Worm (Caenorhabditis elegans) whole organism, young adult: ENCODE measurements around the gene B0563.8.

Experiments
- C17E4.6 ChIP-seq: fragments of 200-800 bp; sonication (Bioruptor generic); IDR thresholded peaks from 2 replicates; pipeline ENCODE4 v1.3.6; 2022; ENCODE audit warnings: missing genetic modification reagents, missing genetic modification characterization, missing compliant biosample characterization
- F57C9.4 ChIP-seq: sonication (generic microtip); optimal IDR thresholded peaks from 2 replicates; lab custom pipeline; 2017; ENCODE audit warnings: mild to moderate bottlenecking, missing genetic modification characterization, missing compliant biosample characterization
- T26A5.8 ChIP-seq: sonication (generic microtip); optimal IDR thresholded peaks from 2 replicates; lab custom pipeline; 2016; ENCODE audit warnings: missing genetic modification characterization, missing compliant biosample characterization
- Y53F4B.3 ChIP-seq: fragments of 200-800 bp; sonication (Bioruptor generic); IDR thresholded peaks from 2 replicates; pipeline ENCODE4 v1.3.6; 2022; ENCODE audit warnings: missing genetic modification reagents, missing genetic modification characterization, missing compliant biosample characterization
- Y67H2A.10 ChIP-seq: fragments of 200-800 bp; sonication (Bioruptor generic); conservative IDR thresholded peaks from 2 replicates; pipeline ENCODE4 v1.3.6; 2022; ENCODE audit warnings: missing genetic modification reagents, missing genetic modification characterization, missing compliant biosample characterization
- aptf-3 ChIP-seq: fragments of 200-800 bp; sonication (Bioruptor generic); IDR thresholded peaks from 2 replicates; pipeline ENCODE4 v1.3.6; 2022; ENCODE audit warnings: missing genetic modification characterization, missing compliant biosample characterization
- atf-7 ChIP-seq: sonication (generic microtip); optimal IDR thresholded peaks from 2 replicates; lab custom pipeline; 2017; ENCODE audit warnings: mild to moderate bottlenecking, missing genetic modification characterization, missing compliant biosample characterization
- attf-3 ChIP-seq: fragments of 200-800 bp; sonication (Bioruptor generic); conservative IDR thresholded peaks from 2 replicates; pipeline ENCODE4 v1.3.6; 2022; ENCODE audit warnings: missing genetic modification reagents, missing genetic modification characterization, missing compliant biosample characterization
- attf-5 ChIP-seq: fragments of 200-800 bp; sonication (Bioruptor generic); optimal IDR thresholded peaks from 2 replicates; lab custom pipeline; 2018; ENCODE audit warnings: mild to moderate bottlenecking, missing genetic modification characterization, missing compliant biosample characterization
- attf-6 ChIP-seq: fragments of 200-800 bp; sonication (Bioruptor generic); IDR thresholded peaks from 2 replicates; pipeline ENCODE4 v1.3.6; 2022; ENCODE audit warnings: missing genetic modification reagents, missing genetic modification characterization, missing compliant biosample characterization
- ccch-3 ChIP-seq: fragments of 200-800 bp; sonication (Bioruptor generic); optimal IDR thresholded peaks from 2 replicates; lab custom pipeline; 2018; ENCODE audit warnings: mild to moderate bottlenecking, missing genetic modification characterization, missing compliant biosample characterization
- cebp-1 ChIP-seq, 2 experiments: fragments of 200-800 bp in 1 of 2; sonication (Bioruptor generic) in 1 of 2; sonication (generic microtip) in 1 of 2; IDR thresholded peaks in 1 of 2; optimal IDR thresholded peaks in 1 of 2; 2 replicates each; pipeline versions ENCODE4 v1.3.6 to Lab custom; 2017 to 2022; ENCODE audit warnings: missing compliant biosample characterization in 2 of 2, missing genetic modification characterization in 2 of 2, mild to moderate bottlenecking in 1 of 2, missing genetic modification reagents in 1 of 2, moderate library complexity in 1 of 2
- ceh-100 ChIP-seq: fragments of 200-800 bp; sonication (Bioruptor generic); IDR thresholded peaks from 2 replicates; pipeline ENCODE4 v1.3.6; 2022; ENCODE audit warnings: missing genetic modification reagents, missing genetic modification characterization, missing compliant biosample characterization
- ceh-58 ChIP-seq: fragments of 200-800 bp; sonication (Bioruptor generic); IDR thresholded peaks from 2 replicates; pipeline ENCODE4 v1.3.6; 2022; ENCODE audit warnings: missing genetic modification characterization, missing compliant biosample characterization
- die-1 ChIP-seq: sonication (generic microtip); optimal IDR thresholded peaks from 2 replicates; lab custom pipeline; 2016; ENCODE audit warnings: missing genotype, mild to moderate bottlenecking, missing genetic modification characterization, missing compliant biosample characterization
- efl-1 ChIP-seq: fragments of 150-350 bp; optimal IDR thresholded peaks from 2 replicates; lab custom pipeline; 2014; ENCODE audit warnings: missing biosample characterization, missing genetic modification reagents, missing genetic modification characterization
- egl-44 ChIP-seq: fragments of 200-800 bp; sonication (Bioruptor generic); IDR thresholded peaks from 2 replicates; pipeline ENCODE4 v1.3.6; 2022; ENCODE audit warnings: missing genetic modification reagents, missing genetic modification characterization, missing compliant biosample characterization
- egrh-3 ChIP-seq: fragments of 200-800 bp; sonication (Bioruptor generic); IDR thresholded peaks from 2 replicates; pipeline ENCODE4 v1.3.6; 2022; ENCODE audit warnings: missing genetic modification reagents, missing genetic modification characterization, missing compliant biosample characterization
- ets-4 ChIP-seq: fragments of 200-800 bp; sonication (Bioruptor generic); optimal IDR thresholded peaks from 2 replicates; lab custom pipeline; 2018; ENCODE audit warnings: mild to moderate bottlenecking, missing genetic modification characterization, missing compliant biosample characterization
- gei-17 ChIP-seq: fragments of 200-800 bp; sonication (Bioruptor generic); optimal IDR thresholded peaks from 2 replicates; lab custom pipeline; 2018; ENCODE audit warnings: mild to moderate bottlenecking, missing genetic modification characterization, missing compliant biosample characterization
- him-1 ChIP-seq: sonication (generic microtip); optimal IDR thresholded peaks from 2 replicates; lab custom pipeline; 2016; ENCODE audit warnings: missing genotype, missing genetic modification reagents, missing genetic modification characterization, missing compliant biosample characterization
- hmg-1.2 ChIP-seq: fragments of 200-800 bp; sonication (Bioruptor generic); IDR thresholded peaks from 2 replicates; pipeline ENCODE4 v1.3.6; 2022; ENCODE audit warnings: missing genetic modification reagents, missing genetic modification characterization, missing compliant biosample characterization
- hrde-1 ChIP-seq: sonication (generic microtip); optimal IDR thresholded peaks from 2 replicates; lab custom pipeline; 2016; ENCODE audit warnings: missing genetic modification characterization, mild to moderate bottlenecking, missing compliant biosample characterization, moderate library complexity, missing genotype, missing genetic modification reagents, borderline replicate concordance
- let-526 ChIP-seq: fragments of 200-800 bp; sonication (Bioruptor generic); IDR thresholded peaks from 2 replicates; pipeline ENCODE4 v1.3.6; 2022; ENCODE audit warnings: missing genetic modification reagents, missing genetic modification characterization, missing compliant biosample characterization
- let-607 ChIP-seq, 2 experiments: fragments of 200-800 bp in 1 of 2; sonication (Bioruptor generic) in 1 of 2; sonication (generic microtip) in 1 of 2; optimal IDR thresholded peaks; 2 replicates each; lab custom pipeline; 2016 to 2018; ENCODE audit warnings: mild to moderate bottlenecking in 2 of 2, missing compliant biosample characterization in 2 of 2, missing genetic modification characterization in 2 of 2, moderate library complexity in 2 of 2, missing genotype in 1 of 2
- lin-26 ChIP-seq: fragments of 200-800 bp; sonication (Bioruptor generic); IDR thresholded peaks from 2 replicates; pipeline ENCODE4 v1.3.6; 2022; ENCODE audit warnings: missing genetic modification reagents, missing genetic modification characterization, missing compliant biosample characterization
- lir-1 ChIP-seq: fragments of 200-800 bp; sonication (Bioruptor generic); conservative IDR thresholded peaks from 2 replicates; pipeline ENCODE4 v1.3.6; 2022; ENCODE audit warnings: missing genetic modification reagents, missing genetic modification characterization, missing compliant biosample characterization
- mcd-1 ChIP-seq: fragments of 200-800 bp; sonication (Bioruptor generic); IDR thresholded peaks from 2 replicates; pipeline ENCODE4 v1.3.6; 2022; ENCODE audit warnings: missing genetic modification reagents, missing genetic modification characterization, missing compliant biosample characterization
- mxl-1 ChIP-seq: sonication (generic microtip); optimal IDR thresholded peaks from 2 replicates; lab custom pipeline; 2016; ENCODE audit warnings: missing genetic modification characterization, missing compliant biosample characterization
- pbrm-1 ChIP-seq: fragments of 200-800 bp; sonication (Bioruptor generic); IDR thresholded peaks from 2 replicates; pipeline ENCODE4 v1.3.6; 2022; ENCODE audit warnings: missing genetic modification reagents, missing genetic modification characterization, missing compliant biosample characterization
- pha-4 ChIP-seq: fragments of 150-350 bp; sonication (generic microtip); optimal IDR thresholded peaks from 2 replicates; lab custom pipeline; 2014; ENCODE audit warnings: missing biosample characterization, missing genetic modification reagents, missing genetic modification characterization
- rcor-1 ChIP-seq: fragments of 200-800 bp; sonication (Bioruptor generic); IDR thresholded peaks from 2 replicates; pipeline ENCODE4 v1.3.6; 2022; ENCODE audit warnings: missing genetic modification reagents, missing genetic modification characterization, missing compliant biosample characterization
- rec-8 ChIP-seq, 2 experiments: sonication (generic microtip); optimal IDR thresholded peaks; 2 replicates each; lab custom pipeline; 2016; ENCODE audit warnings: mild to moderate bottlenecking in 2 of 2, missing genetic modification characterization in 2 of 2, missing genetic modification reagents in 2 of 2, missing genotype in 2 of 2, missing biosample characterization in 1 of 2, missing compliant biosample characterization in 1 of 2, moderate library complexity in 1 of 2
- repo-1 ChIP-seq: sonication (generic microtip); optimal IDR thresholded peaks from 2 replicates; lab custom pipeline; 2017; ENCODE audit warnings: mild to moderate bottlenecking, missing genetic modification characterization, missing compliant biosample characterization
- sdz-38 ChIP-seq: sonication (generic microtip); optimal IDR thresholded peaks from 2 replicates; lab custom pipeline; 2016; ENCODE audit warnings: missing genotype, missing genetic modification characterization, missing compliant biosample characterization
- snpc-3.4 ChIP-seq: sonication (generic microtip); optimal IDR thresholded peaks from 2 replicates; lab custom pipeline; 2017; ENCODE audit warnings: missing genetic modification characterization, mild to moderate bottlenecking, missing compliant biosample characterization, antibody characterized with exemption, moderate library complexity, missing genotype, missing genetic modification reagents
- xnd-1 ChIP-seq: sonication (generic microtip); optimal IDR thresholded peaks from 2 replicates; lab custom pipeline; 2016; ENCODE audit warnings: missing genotype, missing genetic modification reagents, missing genetic modification characterization, missing compliant biosample characterization
- ztf-26 ChIP-seq: sonication (generic microtip); optimal IDR thresholded peaks from 2 replicates; lab custom pipeline; 2017; ENCODE audit warnings: missing genetic modification characterization, missing compliant biosample characterization
- ztf-6 ChIP-seq: fragments of 200-800 bp; sonication (Bioruptor generic); IDR thresholded peaks from 2 replicates; pipeline ENCODE4 v1.3.6; 2022; ENCODE audit warnings: missing genetic modification reagents, missing genetic modification characterization, missing compliant biosample characterization

Gene B0563.8

ce11 chrX:9166921-9167320 is 7.4 kb downstream of the B0563.8 start, which contains the start of gene B0563.10:
TSS of gene B0563.10 (minus strand) at chrX:9167245.
- no peak for TF ChIP-seq Y67H2A.10 (GFP tag; lab: Robert Waterston, UW)
- no peak for TF ChIP-seq ceh-100 (GFP tag; lab: Robert Waterston, UW)
- TF ChIP-seq ccch-3 (GFP tag; lab: Kevin White, UChicago): no peak
- TF ChIP-seq mxl-1: no peak
- no peak for TF ChIP-seq snpc-3.4 (tag; lab: Kevin White, UChicago)
- TF ChIP-seq atf-7 (tag; lab: Kevin White, UChicago): no peak
- TF ChIP-seq die-1: no peak
- TF ChIP-seq rec-8 (tag; optimal IDR thresholded peaks at IDR 0.05; lab: Kevin White, UChicago): no peak
- no peak for TF ChIP-seq ztf-6
- no peak for TF ChIP-seq repo-1 (tag; lab: Kevin White, UChicago)
- TF ChIP-seq let-607 (tag; optimal IDR thresholded peaks at IDR 0.05; lab: Kevin White, UChicago): no peak
- no peak for TF ChIP-seq sdz-38

DNA sequence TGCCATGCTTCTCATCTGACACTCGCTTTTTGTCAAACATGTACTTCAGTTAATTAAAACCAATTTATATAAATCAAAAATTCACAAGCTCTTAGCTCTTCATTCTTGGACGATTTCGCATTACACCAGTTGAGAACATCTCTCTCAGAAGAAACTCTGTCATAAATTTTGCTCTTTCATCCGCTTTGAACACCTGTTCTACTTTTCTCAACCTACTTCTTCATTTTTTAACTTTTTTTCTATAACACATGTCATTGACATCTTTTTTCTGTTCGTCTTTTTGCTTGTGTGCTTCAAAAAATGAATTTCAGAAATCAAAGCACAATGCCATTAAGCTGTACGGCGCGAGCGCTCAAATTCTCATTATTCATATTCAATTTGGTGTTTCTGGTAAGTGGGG is 11.4 kb downstream of the B0563.8 start, which contains the start of gene tsp-11:
TSS of gene tsp-11 (plus strand) at position 301 of the 400 bp plus-strand sequence.
- TF ChIP-seq efl-1 (GFP tag; lab: Kevin White, UChicago): no peak
- no peak for TF ChIP-seq F57C9.4

DNA sequence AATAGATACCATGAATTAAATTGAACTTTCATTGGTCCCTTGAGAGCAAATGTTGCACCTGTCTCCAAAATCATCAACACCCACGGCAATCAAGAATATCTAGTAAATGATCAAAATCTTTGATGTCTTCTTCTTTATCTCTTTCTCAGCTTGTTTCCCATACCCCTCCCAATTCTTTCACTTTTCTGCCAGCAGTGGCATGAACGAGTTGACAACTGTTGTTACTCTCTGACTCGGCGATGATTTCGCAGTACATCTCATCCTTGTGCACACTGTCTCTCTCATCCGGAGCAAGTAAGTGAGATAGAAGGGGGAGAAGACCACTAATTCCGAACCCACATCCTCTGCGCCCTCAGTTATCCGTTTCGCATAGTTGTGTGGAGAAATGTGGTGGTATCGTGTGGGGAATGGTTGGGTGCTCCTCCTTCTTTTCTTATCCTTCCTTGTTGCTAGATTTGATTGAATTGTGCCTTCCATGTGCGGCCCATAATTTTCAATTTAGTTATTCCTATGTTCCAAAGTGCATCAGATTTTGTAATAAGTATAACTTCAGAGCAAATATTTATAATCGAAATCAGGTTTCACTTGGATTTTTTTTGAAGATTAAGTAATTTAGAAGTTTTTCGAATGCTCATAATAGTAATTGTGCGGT is 12.9 kb downstream of the B0563.8 start:
- TF ChIP-seq pbrm-1 (GFP tag; lab: Robert Waterston, UW): 0 out of 2 replicates have a peak, but pooled peaks have one; percentile 6
- no peak for TF ChIP-seq hrde-1 (tag; lab: Kevin White, UChicago)

DNA sequence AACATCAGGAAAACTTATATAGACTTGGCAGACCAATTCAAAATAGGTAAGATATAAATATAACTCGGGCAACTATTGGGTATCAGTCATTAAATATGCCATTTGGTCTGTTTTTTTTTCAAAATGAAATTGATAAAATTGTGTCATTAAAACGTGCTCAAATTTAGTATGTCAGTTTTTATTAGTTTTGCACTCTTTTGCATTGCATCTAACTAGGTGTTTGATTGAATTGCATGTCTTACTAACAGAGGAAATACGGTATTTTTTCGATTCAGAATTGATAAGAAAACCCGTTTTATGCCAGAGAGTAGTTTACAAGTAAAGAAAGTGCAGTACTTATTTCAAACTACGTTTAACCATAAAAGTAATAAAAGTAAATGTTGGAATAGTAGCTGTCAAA is 18.6 kb downstream of the B0563.8 start:
- TF ChIP-seq aptf-3 (no peak), lin-26 (GFP tag; lab: Robert Waterston, UW) (no peak), attf-3 (GFP tag; lab: Robert Waterston, UW) (no peak), gei-17 (GFP tag; lab: Kevin White, UChicago) (no peak), let-526 (GFP tag; lab: Robert Waterston, UW) (no peak)

- TF ChIP-seq lir-1 (GFP tag; lab: Robert Waterston, UW) (no peak), C17E4.6 (no peak), repo-1 (tag; lab: Kevin White, UChicago) (no peak), gei-17 (GFP tag; lab: Kevin White, UChicago) (no peak), rcor-1 (GFP tag; lab: Robert Waterston, UW) (no peak), ets-4 (GFP tag; lab: Kevin White, UChicago) (no peak), T26A5.8 (no peak), ceh-100 (GFP tag; lab: Robert Waterston, UW) (no peak), egrh-3 (no peak)
Observed at ce11 chrX:9154216-9154615, 20.1 kb downstream of the B0563.8 start, which contains the start of gene B0563.7. TSS of gene B0563.7 (minus strand) at chrX:9154316.

- TF ChIP-seq hmg-1.2: peak; percentile 83
- peak; percentile 69 for TF ChIP-seq mcd-1
- TF ChIP-seq egl-44 (GFP tag; lab: Robert Waterston, UW): no peak
- TF ChIP-seq ztf-26 (tag; lab: Kevin White, UChicago): no peak
- TF ChIP-seq cebp-1 (GFP tag; IDR thresholded peaks at IDR 0.05; lab: Robert Waterston, UW): no peak
- peak; percentile 52 for TF ChIP-seq cebp-1 (tag; optimal IDR thresholded peaks at IDR 0.05; lab: Kevin White, UChicago)
- no peak for TF ChIP-seq him-1
- TF ChIP-seq pha-4: no peak
- TF ChIP-seq attf-5: peak; percentile 33
- no peak for TF ChIP-seq Y53F4B.3 (GFP tag; lab: Robert Waterston, UW)
- TF ChIP-seq attf-6: no peak
- peak in 1 of 2 experiments; percentile 57 for TF ChIP-seq let-607 (tag; optimal IDR thresholded peaks at IDR 0.05; lab: Kevin White, UChicago)
- TF ChIP-seq ceh-58 (GFP tag; lab: Robert Waterston, UW): no peak
- TF ChIP-seq xnd-1 (tag; lab: Kevin White, UChicago): no peak
Observed at ce11 chrX:9150269-9150744, 24.0 kb downstream of the B0563.8 start, which contains the start of gene tmbi-4. TSS of gene tmbi-4 (plus strand) at chrX:9150694.
